Fruit fly (Drosophila melanogaster) whole organism, embryonic: ENCODE data around the gene Cyt-c1L.

ENCODE experiments used
- Abd-B ChIP-seq: fragments of 200-800 bp; sonication (Bioruptor generic); optimal IDR thresholded peaks from 2 replicates; lab custom pipeline; 2018; ENCODE audit warnings: missing biosample characterization, mild to moderate bottlenecking, missing genetic modification characterization, moderate library complexity
- CG17568 ChIP-seq: fragments of 200-800 bp; sonication (Bioruptor generic); optimal IDR thresholded peaks from 2 replicates; lab custom pipeline; 2018; ENCODE audit warnings: missing biosample characterization, mild to moderate bottlenecking, missing genetic modification characterization, moderate library complexity
- CG9797 ChIP-seq: fragments of 200-800 bp; sonication (Bioruptor generic); optimal IDR thresholded peaks from 3 replicates; lab custom pipeline; 2018; ENCODE audit warnings: missing biosample characterization, mild to moderate bottlenecking, missing genetic modification characterization
- Meics ChIP-seq: fragments of 200-800 bp; sonication (Bioruptor generic); optimal IDR thresholded peaks from 2 replicates; lab custom pipeline; 2017; ENCODE audit warnings: missing biosample characterization, mild to moderate bottlenecking, missing genetic modification characterization
- ind ChIP-seq: fragments of 200-800 bp; sonication (Bioruptor generic); optimal IDR thresholded peaks from 3 replicates; lab custom pipeline; 2016; ENCODE audit warnings: missing biosample characterization, missing genetic modification characterization
- lmd ChIP-seq: fragments of 200-800 bp; sonication (Bioruptor generic); IDR thresholded peaks from 2 replicates; pipeline ENCODE4 v1.3.6; 2022; ENCODE audit warnings: missing biosample characterization, missing genetic modification characterization
- vfl ChIP-seq: fragments of 200-800 bp; sonication (Bioruptor generic); optimal IDR thresholded peaks from 2 replicates; lab custom pipeline; 2016; ENCODE audit warnings: missing biosample characterization, missing genetic modification characterization
- zf30C ChIP-seq: fragments of 200-800 bp; sonication (Bioruptor generic); optimal IDR thresholded peaks from 3 replicates; lab custom pipeline; 2018; ENCODE audit warnings: missing biosample characterization, mild to moderate bottlenecking, missing genetic modification characterization

DNA sequence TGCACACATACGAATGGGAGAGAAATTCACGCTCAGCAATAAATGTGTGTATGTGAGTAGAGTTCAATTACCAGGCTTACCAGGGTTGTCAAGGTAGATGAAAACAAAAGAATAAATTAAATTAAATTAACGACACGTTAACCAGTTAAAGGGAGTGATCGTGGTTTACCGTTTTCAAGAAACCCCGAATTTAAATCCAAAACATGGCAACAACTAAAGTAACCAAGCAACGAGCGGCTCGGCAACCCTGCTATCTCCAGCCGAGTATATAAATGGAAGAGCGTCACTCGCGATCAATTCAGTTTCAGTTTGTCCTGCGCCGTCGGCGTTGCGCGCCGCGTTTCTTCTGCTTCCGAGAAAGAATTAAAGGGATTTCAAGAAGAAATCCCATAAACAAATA is 10.3 kb upstream of the Cyt-c1L start:
- TF ChIP-seq CG17568 (peak; percentile 99), CG9797 (GFP tag; lab: Kevin White, UChicago) (peak; percentile 74), vfl (GFP tag; lab: Kevin White, UChicago) (peak; percentile 99), lmd (GFP tag; lab: Robert Waterston, UW) (peak; percentile 99), Abd-B (GFP tag; lab: Kevin White, UChicago) (peak; percentile 98), Meics (GFP tag; lab: Kevin White, UChicago) (peak; percentile 99), zf30C (GFP tag; lab: Kevin White, UChicago) (peak; percentile 62), ind (GFP tag; lab: Kevin White, UChicago) (peak; percentile 99)
